Worm (Caenorhabditis elegans): ENCODE results near the gene T27E7.1.

- TF ChIP-seq him-1 (tag; optimal IDR thresholded peaks at IDR 0.05) (no peak), W03F9.2 (tag; optimal IDR thresholded peaks at IDR 0.05) (no peak), dao-5 (tag; optimal IDR thresholded peaks at IDR 0.05) (no peak)
Observed at ce11 chrIV:14515162-14515561, 4.4 kb upstream of the T27E7.1 start.

Measured in whole organism, L4/young adult.